Worm (Caenorhabditis elegans) whole organism, L3 larva: Measurements from ENCODE around the gene C56C10.7.

Source experiments
- ceh-28 ChIP-seq: fragments of 150-350 bp; optimal IDR thresholded peaks from 2 replicates; lab custom pipeline; 2014; ENCODE audit warnings: missing biosample characterization, missing genetic modification reagents, missing genetic modification characterization
- ceh-82 ChIP-seq: fragments of 150-350 bp; optimal IDR thresholded peaks from 2 replicates; lab custom pipeline; 2014; ENCODE audit warnings: missing biosample characterization, missing genetic modification characterization
- elt-1 ChIP-seq: fragments of 150-350 bp; optimal IDR thresholded peaks from 2 replicates; lab custom pipeline; 2014; ENCODE audit warnings: missing biosample characterization, missing genetic modification characterization
- fkh-10 ChIP-seq: sonication (generic microtip); optimal IDR thresholded peaks from 2 replicates; lab custom pipeline; 2017; ENCODE audit warnings: missing biosample characterization, missing genetic modification reagents, missing genetic modification characterization
- fos-1 ChIP-seq: fragments of 150-350 bp; optimal IDR thresholded peaks from 2 replicates; lab custom pipeline; 2014; ENCODE audit warnings: missing biosample characterization, missing genetic modification characterization
- hmg-11 ChIP-seq: sonication (generic microtip); optimal IDR thresholded peaks from 2 replicates; lab custom pipeline; 2016; ENCODE audit warnings: missing genetic modification characterization, missing compliant biosample characterization
- jun-1 ChIP-seq: fragments of 150-350 bp; optimal IDR thresholded peaks from 2 replicates; lab custom pipeline; 2014; ENCODE audit warnings: missing biosample characterization, missing genetic modification reagents, missing genetic modification characterization
- mdl-1 ChIP-seq: fragments of 150-350 bp; optimal IDR thresholded peaks from 2 replicates; lab custom pipeline; 2014; ENCODE audit warnings: missing biosample characterization, missing genetic modification characterization
- nfya-1 ChIP-seq: sonication (generic microtip); optimal IDR thresholded peaks from 2 replicates; lab custom pipeline; 2017; ENCODE audit warnings: missing genetic modification characterization, mild to moderate bottlenecking, missing compliant biosample characterization, antibody characterized with exemption, moderate library complexity; ENCODE audit not compliant: insufficient read depth
- nhr-12 ChIP-seq: fragments of 150-350 bp; optimal IDR thresholded peaks from 2 replicates; lab custom pipeline; 2014; ENCODE audit warnings: missing biosample characterization, missing genetic modification characterization
- nhr-28 ChIP-seq: fragments of 150-350 bp; optimal IDR thresholded peaks from 2 replicates; lab custom pipeline; 2014; ENCODE audit warnings: missing biosample characterization, missing genetic modification characterization
- pha-4 ChIP-seq: fragments of 150-350 bp; optimal IDR thresholded peaks from 2 replicates; lab custom pipeline; 2014; ENCODE audit warnings: missing biosample characterization, missing genetic modification reagents, missing genetic modification characterization
- ztf-11 ChIP-seq: fragments of 150-350 bp; optimal IDR thresholded peaks from 2 replicates; lab custom pipeline; 2014; ENCODE audit warnings: missing biosample characterization, missing genetic modification characterization

- no peak for TF ChIP-seq nhr-28 (tag; lab: Kevin White, UChicago)
- TF ChIP-seq ceh-82 (tag; lab: Kevin White, UChicago): no peak
- TF ChIP-seq ceh-28 (tag; lab: Kevin White, UChicago): no peak
- no peak for TF ChIP-seq mdl-1 (tag; lab: Kevin White, UChicago)
- TF ChIP-seq nfya-1 (tag; lab: Kevin White, UChicago): no peak
- no peak for TF ChIP-seq fkh-10
- no peak for TF ChIP-seq ztf-11 (tag; lab: Kevin White, UChicago)
- TF ChIP-seq hmg-11 (tag; lab: Kevin White, UChicago): no peak
- no peak for TF ChIP-seq pha-4
- no peak for TF ChIP-seq jun-1 (tag; lab: Kevin White, UChicago)
- TF ChIP-seq elt-1 (tag; lab: Kevin White, UChicago): no peak
- no peak for TF ChIP-seq fos-1 (tag; lab: Kevin White, UChicago)
- TF ChIP-seq nhr-12: no peak
Observed at ce11 chrII:6560291-6560690, 27.1 kb downstream of the C56C10.7 start.
